Worm (Caenorhabditis elegans): Measurements from ENCODE around the gene F08D12.4.
A peak's percentile ranks its signal among the peaks of the same experiment; 100 is the strongest.

The F08D12.4 gene

ce11 chrII:2741405-2741804 is 36.5 kb upstream of the F08D12.4 start:
- TF ChIP-seq nhr-25 (tag; optimal IDR thresholded peaks at IDR 0.05) (no peak), unc-55 (GFP tag; optimal IDR thresholded peaks at IDR 0.05) (no peak), mbf-1 (tag; optimal IDR thresholded peaks at IDR 0.05) (no peak), unc-62 (GFP tag; optimal IDR thresholded peaks at IDR 0.05) (no peak), nhr-23 (tag; optimal IDR thresholded peaks at IDR 0.05) (no peak), ceh-16 (tag; optimal IDR thresholded peaks at IDR 0.05) (no peak), ztf-1 (GFP tag; conservative IDR thresholded peaks at IDR 0.05) (no peak)

- no peak for TF ChIP-seq unc-62 (GFP tag; optimal IDR thresholded peaks at IDR 0.05)
- TF ChIP-seq sma-3 (GFP tag; optimal IDR thresholded peaks at IDR 0.05) = no peak
- no peak for TF ChIP-seq alr-1 (tag; optimal IDR thresholded peaks at IDR 0.05)
- TF ChIP-seq sma-9 (GFP tag; optimal IDR thresholded peaks at IDR 0.05) = no peak
- no peak for TF ChIP-seq sma-9 (tag; optimal IDR thresholded peaks at IDR 0.05)
- no peak for TF ChIP-seq unc-39 (tag; optimal IDR thresholded peaks at IDR 0.05)
- no peak for TF ChIP-seq snpc-4 (tag; optimal IDR thresholded peaks at IDR 0.05)
- no peak for TF ChIP-seq ztf-1 (GFP tag; conservative IDR thresholded peaks at IDR 0.05)
- no peak for TF ChIP-seq sem-4 (tag; optimal IDR thresholded peaks at IDR 0.05)
- no peak for TF ChIP-seq fos-1 (tag; optimal IDR thresholded peaks at IDR 0.05)
- no peak for TF ChIP-seq nhr-237 (tag; optimal IDR thresholded peaks at IDR 0.05)
- no peak for TF ChIP-seq nhr-25 (tag; optimal IDR thresholded peaks at IDR 0.05)
- TF ChIP-seq peb-1 (tag; optimal IDR thresholded peaks at IDR 0.05) = no peak
- no peak for TF ChIP-seq dmd-4 (tag; optimal IDR thresholded peaks at IDR 0.05)
- TF ChIP-seq nhr-10 (tag; optimal IDR thresholded peaks at IDR 0.05) = no peak
- TF ChIP-seq ztf-4 (tag; optimal IDR thresholded peaks at IDR 0.05) = no peak
- no peak for TF ChIP-seq blmp-1 (tag; optimal IDR thresholded peaks at IDR 0.05; ENCODE audit: insufficient read depth)
- no peak for TF ChIP-seq mdl-1 (tag; optimal IDR thresholded peaks at IDR 0.05)
Measured at ce11 chrII:2742251-2742650, 35.7 kb upstream of the F08D12.4 start, which contains the start of gene T05A8.7. T05A8.7 (minus strand) TSS chrII:2742351.

ce11 chrII:2747956-2748621 is 29.9 kb upstream of the F08D12.4 start:
- TF ChIP-seq peb-1 (tag; optimal IDR thresholded peaks at IDR 0.05) (no peak), R02D3.7 (tag; optimal IDR thresholded peaks at IDR 0.05) (no peak), nhr-25 (tag; optimal IDR thresholded peaks at IDR 0.05) (no peak), C34F6.9 (tag; optimal IDR thresholded peaks at IDR 0.05) (peak; percentile 90), skn-1 (tag; optimal IDR thresholded peaks at IDR 0.05) (no peak), mab-5 (tag; optimal IDR thresholded peaks at IDR 0.05) (peak; percentile 29), F13H6.1 (tag; optimal IDR thresholded peaks at IDR 0.05) (peak; percentile 74), Y55F3AM.14 (GFP tag; optimal IDR thresholded peaks at IDR 0.05) (no peak), zag-1 (tag; optimal IDR thresholded peaks at IDR 0.05) (peak; percentile 82), ZK546.5 (tag; optimal IDR thresholded peaks at IDR 0.05) (no peak), nhr-21 (tag; optimal IDR thresholded peaks at IDR 0.05) (no peak), nhr-77 (tag; optimal IDR thresholded peaks at IDR 0.05) (no peak), dmd-4 (tag; optimal IDR thresholded peaks at IDR 0.05) (no peak), lin-39 (tag; optimal IDR thresholded peaks at IDR 0.05) (no peak), lsy-2 (tag; optimal IDR thresholded peaks at IDR 0.05) (peak; percentile 22 to 68), ceh-82 (tag; optimal IDR thresholded peaks at IDR 0.05) (peak; percentile 56), crh-2 (tag; optimal IDR thresholded peaks at IDR 0.05) (peak; percentile 28), unc-55 (GFP tag; optimal IDR thresholded peaks at IDR 0.05) (peak; percentile 87), ztf-1 (GFP tag; conservative IDR thresholded peaks at IDR 0.05) (no peak), nhr-11 (tag; optimal IDR thresholded peaks at IDR 0.05) (no peak), egl-27 (tag; optimal IDR thresholded peaks at IDR 0.05) (peak; percentile 23), elt-3 (tag; optimal IDR thresholded peaks at IDR 0.05) (no peak), snpc-4 (tag; optimal IDR thresholded peaks at IDR 0.05) (peak; percentile 65), gmeb-1 (tag; optimal IDR thresholded peaks at IDR 0.05) (no peak), nhr-129 (tag; optimal IDR thresholded peaks at IDR 0.05) (peak; percentile 73), lin-11 (tag; optimal IDR thresholded peaks at IDR 0.05) (peak; percentile 45), nhr-12 (tag; optimal IDR thresholded peaks at IDR 0.05) (no peak), nhr-237 (tag; optimal IDR thresholded peaks at IDR 0.05) (no peak), unc-62 (GFP tag; optimal IDR thresholded peaks at IDR 0.05) (no peak), sma-9 (GFP tag; optimal IDR thresholded peaks at IDR 0.05) (no peak), sma-9 (tag; optimal IDR thresholded peaks at IDR 0.05) (no peak), nhr-6 (tag; optimal IDR thresholded peaks at IDR 0.05) (peak; percentile 15), sem-4 (tag; optimal IDR thresholded peaks at IDR 0.05) (no peak), mdl-1 (tag; optimal IDR thresholded peaks at IDR 0.05) (peak in 1 of 2 experiments; percentile 41)

Data from whole organism, L2 larva.